Worm (Caenorhabditis elegans): ENCODE results near the gene F13E6.1.

DNA sequence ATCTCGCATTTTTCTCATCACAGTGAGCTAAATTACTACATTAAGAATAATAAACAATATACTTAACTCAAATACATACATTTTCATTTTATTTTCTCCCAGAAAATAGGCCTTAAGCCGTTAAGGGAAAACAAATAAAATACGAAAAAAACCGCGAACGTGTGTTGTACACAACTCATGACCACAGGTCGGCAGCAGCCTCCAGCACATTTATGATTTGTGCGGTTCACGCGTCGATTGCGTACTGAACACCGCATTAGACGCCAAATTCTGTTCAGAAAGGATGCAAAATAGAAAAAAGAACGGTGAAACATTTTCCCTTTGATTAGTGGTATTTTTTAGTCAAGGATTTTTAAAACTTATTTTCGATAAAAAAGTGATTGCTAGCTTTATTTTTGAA lies 2.3 kb upstream of the F13E6.1 start:
- TF ChIP-seq mdl-1 (tag; optimal IDR thresholded peaks at IDR 0.05), result no peak
- TF ChIP-seq unc-39 (tag; optimal IDR thresholded peaks at IDR 0.05), result no peak
- TF ChIP-seq skn-1 (tag; optimal IDR thresholded peaks at IDR 0.05), result no peak
- no peak for TF ChIP-seq ama-1 (optimal IDR thresholded peaks at IDR 0.05)
- TF ChIP-seq nhr-6 (tag; optimal IDR thresholded peaks at IDR 0.05), result no peak
- TF ChIP-seq ztf-11 (tag; optimal IDR thresholded peaks at IDR 0.05), result no peak

Measured in whole organism, L2 larva.